Fruit fly (Drosophila melanogaster) whole organism, adult: ENCODE results near the gene CG11619.

Experiments used
- CG12768 ChIP-seq: fragments of 200-800 bp; sonication (Bioruptor generic); optimal IDR thresholded peaks from 2 replicates; lab custom pipeline; 2017; ENCODE audit warnings: missing biosample characterization, missing genetic modification characterization, mild to moderate bottlenecking, moderate library complexity, missing genetic modification reagents
- CG14711 ChIP-seq: fragments of 200-800 bp; sonication (Bioruptor generic); optimal IDR thresholded peaks from 2 replicates; lab custom pipeline; 2018; ENCODE audit warnings: missing biosample characterization, mild to moderate bottlenecking, missing genetic modification characterization, moderate library complexity
- Hr96 ChIP-seq: fragments of 200-800 bp; sonication (Bioruptor generic); optimal IDR thresholded peaks from 2 replicates; lab custom pipeline; 2016; ENCODE audit warnings: missing biosample characterization, missing genetic modification characterization
- Mnt ChIP-seq: fragments of 200-800 bp; sonication (Bioruptor generic); optimal IDR thresholded peaks from 2 replicates; lab custom pipeline; 2016; ENCODE audit warnings: missing biosample characterization, mild to moderate bottlenecking, missing genetic modification characterization

- TF ChIP-seq CG12768 (GFP tag; lab: Kevin White, UChicago) (no peak), Mnt (no peak), CG14711 (tag; lab: Kevin White, UChicago) (no peak), Hr96 (GFP tag; lab: Kevin White, UChicago) (no peak)
Measured at dm6 chr3L:19018440-19018839, 30.3 kb upstream of the CG11619 start.
